Worm (Caenorhabditis elegans): ENCODE data around the gene Y73B6BL.29.
A peak's percentile ranks its signal among the peaks of the same experiment; 100 is the strongest.

ce11 chrIV:6372993-6373392, 51.3 kb downstream of the Y73B6BL.29 start, which contains the start of gene smg-3:
- TF ChIP-seq fkh-3 (tag; optimal IDR thresholded peaks at IDR 0.05) (no peak), madf-8 (GFP tag; conservative IDR thresholded peaks at IDR 0.05) (no peak), ceh-40 (GFP tag; IDR thresholded peaks at IDR 0.05) (no peak), pha-4 (tag; optimal IDR thresholded peaks at IDR 0.05) (no peak), nhr-90 (tag; optimal IDR thresholded peaks at IDR 0.05) (no peak), nfya-2 (GFP tag; IDR thresholded peaks at IDR 0.05) (no peak), ama-1 (optimal IDR thresholded peaks at IDR 0.05) (no peak), ama-1 (GFP tag; optimal IDR thresholded peaks at IDR 0.05) (peak in 1 of 2 experiments; percentile 48), hlh-12 (tag; optimal IDR thresholded peaks at IDR 0.05) (no peak), efl-1 (GFP tag; optimal IDR thresholded peaks at IDR 0.05) (no peak), ZK185.1 (tag; optimal IDR thresholded peaks at IDR 0.05; ENCODE audit: poor library complexity, severe bottlenecking) (no peak), ztf-26 (tag; optimal IDR thresholded peaks at IDR 0.05) (no peak), bed-1 (GFP tag; IDR thresholded peaks at IDR 0.05) (no peak)
